Fruit fly (Drosophila melanogaster) whole organism, embryonic: ENCODE data around the gene Mgstl.

ENCODE experiments used
- Abd-B ChIP-seq: fragments of 200-800 bp; sonication (Bioruptor generic); optimal IDR thresholded peaks from 2 replicates; lab custom pipeline; 2018; ENCODE audit warnings: missing biosample characterization, mild to moderate bottlenecking, missing genetic modification characterization, moderate library complexity
- BEAF-32 ChIP-seq: fragments of 200-800 bp; sonication (Bioruptor generic); optimal IDR thresholded peaks from 3 replicates; lab custom pipeline; 2017; ENCODE audit warnings: missing biosample characterization, missing genetic modification characterization, mild to moderate bottlenecking, moderate library complexity, missing genetic modification reagents
- CG10147 ChIP-seq: fragments of 200-800 bp; sonication (Bioruptor generic); optimal IDR thresholded peaks from 2 replicates; lab custom pipeline; 2019; ENCODE audit warnings: missing biosample characterization, mild to moderate bottlenecking, missing genetic modification characterization, moderate library complexity
- CG11504 ChIP-seq: fragments of 200-800 bp; sonication (Bioruptor generic); optimal IDR thresholded peaks from 3 replicates; lab custom pipeline; 2019; ENCODE audit warnings: missing biosample characterization, mild to moderate bottlenecking, missing genetic modification characterization, moderate library complexity
- CG12659 ChIP-seq: fragments of 200-800 bp; sonication (Bioruptor generic); optimal IDR thresholded peaks from 3 replicates; lab custom pipeline; 2017; ENCODE audit warnings: mild to moderate bottlenecking, missing biosample characterization, missing genetic modification reagents, missing genetic modification characterization
- CG13287 ChIP-seq: fragments of 200-800 bp; sonication (Bioruptor generic); IDR thresholded peaks from 2 replicates; pipeline ENCODE4 v1.3.6; 2022; ENCODE audit warnings: missing biosample characterization, missing genetic modification characterization; ENCODE audit not compliant: partially characterized antibody
- CG13894 ChIP-seq: fragments of 200-800 bp; sonication (Bioruptor generic); optimal IDR thresholded peaks from 3 replicates; lab custom pipeline; 2018; ENCODE audit warnings: missing biosample characterization, mild to moderate bottlenecking, missing genetic modification characterization, moderate library complexity
- CG15514 ChIP-seq: fragments of 200-800 bp; sonication (Bioruptor generic); optimal IDR thresholded peaks from 3 replicates; lab custom pipeline; 2017; ENCODE audit warnings: missing biosample characterization, missing genetic modification characterization, mild to moderate bottlenecking, moderate library complexity, missing genetic modification reagents
- CG16815 ChIP-seq: fragments of 200-800 bp; sonication (Bioruptor generic); optimal IDR thresholded peaks from 3 replicates; lab custom pipeline; 2017; ENCODE audit warnings: missing biosample characterization, mild to moderate bottlenecking, missing genetic modification characterization
- CG4360 ChIP-seq: fragments of 200-800 bp; sonication (Bioruptor generic); IDR thresholded peaks from 2 replicates; pipeline ENCODE4 v1.3.6; 2022; ENCODE audit warnings: missing biosample characterization, missing genetic modification characterization
- CG6813 ChIP-seq: fragments of 200-800 bp; sonication (Bioruptor generic); optimal IDR thresholded peaks from 2 replicates; lab custom pipeline; 2017; ENCODE audit warnings: missing biosample characterization, missing genetic modification characterization, mild to moderate bottlenecking, moderate library complexity, missing genetic modification reagents
- CG7357 ChIP-seq: fragments of 200-800 bp; sonication (Bioruptor generic); IDR thresholded peaks from 3 replicates; pipeline ENCODE4 v1.3.6; 2022; ENCODE audit warnings: missing biosample characterization, missing genetic modification characterization
- CHES-1-like ChIP-seq: fragments of 200-800 bp; sonication (Bioruptor generic); optimal IDR thresholded peaks from 2 replicates; lab custom pipeline; 2016; ENCODE audit warnings: missing biosample characterization, missing genetic modification characterization
- E2f2 ChIP-seq: fragments of 200-800 bp; sonication (Bioruptor generic); IDR thresholded peaks from 2 replicates; pipeline ENCODE4 v1.3.6; 2022; ENCODE audit warnings: missing biosample characterization, missing genetic modification characterization
- Eip74EF ChIP-seq, 2 experiments: fragments of 200-800 bp in 1 of 2; fragments of >200 bp in 1 of 2; sonication (Bioruptor generic) in 1 of 2; optimal IDR thresholded peaks; 2 replicates each; lab custom pipeline; 2017 to 2019; ENCODE audit warnings: missing biosample characterization in 2 of 2, missing genetic modification characterization in 2 of 2, mild to moderate bottlenecking in 1 of 2, moderate library complexity in 1 of 2
- HmgZ ChIP-seq: fragments of 200-800 bp; sonication (Bioruptor generic); optimal IDR thresholded peaks from 2 replicates; lab custom pipeline; 2018; ENCODE audit warnings: missing biosample characterization, mild to moderate bottlenecking, missing genetic modification characterization
- Kr ChIP-seq: fragments of 200-800 bp; sonication (Bioruptor generic); optimal IDR thresholded peaks from 2 replicates; lab custom pipeline; 2017; ENCODE audit warnings: missing biosample characterization, mild to moderate bottlenecking, missing genetic modification characterization
- Nf-YC ChIP-seq: fragments of 200-800 bp; optimal IDR thresholded peaks from 3 replicates; lab custom pipeline; 2019; ENCODE audit warnings: missing biosample characterization, mild to moderate bottlenecking, missing genetic modification characterization, moderate library complexity
- Ptx1 ChIP-seq: fragments of 200-800 bp; sonication (Bioruptor generic); IDR thresholded peaks from 2 replicates; pipeline ENCODE4 v1.3.6; 2022; ENCODE audit warnings: missing biosample characterization, missing genetic modification characterization
- Sox102F ChIP-seq: fragments of 200-800 bp; sonication (Bioruptor generic); optimal IDR thresholded peaks from 2 replicates; lab custom pipeline; 2018; ENCODE audit warnings: missing biosample characterization, mild to moderate bottlenecking, missing genetic modification characterization, moderate library complexity
- cg ChIP-seq: fragments of 200-800 bp; sonication (Bioruptor generic); optimal IDR thresholded peaks from 3 replicates; lab custom pipeline; 2019; ENCODE audit warnings: missing biosample characterization, mild to moderate bottlenecking, missing genetic modification characterization, moderate library complexity
- croc ChIP-seq: fragments of 200-800 bp; sonication (Bioruptor generic); conservative IDR thresholded peaks from 3 replicates; pipeline ENCODE4 v1.3.6; 2022; ENCODE audit warnings: missing biosample characterization, missing genetic modification characterization
- crp ChIP-seq, 2 experiments: fragments of 200-800 bp; sonication (Bioruptor generic); optimal IDR thresholded peaks; 2 replicates in 1 of 2; 3 replicates in 1 of 2; lab custom pipeline; 2017; ENCODE audit warnings: missing biosample characterization in 2 of 2, missing genetic modification characterization in 2 of 2, mild to moderate bottlenecking in 1 of 2, moderate library complexity in 1 of 2
- dmrt11E ChIP-seq: fragments of 200-800 bp; sonication (Bioruptor generic); optimal IDR thresholded peaks from 3 replicates; lab custom pipeline; 2018; ENCODE audit warnings: missing biosample characterization, mild to moderate bottlenecking, missing genetic modification characterization, moderate library complexity
- emc ChIP-seq: fragments of 200-800 bp; sonication (Bioruptor generic); optimal IDR thresholded peaks from 2 replicates; lab custom pipeline; 2016; ENCODE audit warnings: missing biosample characterization, missing genetic modification characterization
- insv ChIP-seq, 2 experiments: fragments of 200-800 bp; sonication (Bioruptor generic); optimal IDR thresholded peaks; 3 replicates each; lab custom pipeline; 2016 to 2018; ENCODE audit warnings: missing biosample characterization in 2 of 2, missing genetic modification characterization in 2 of 2
- lab ChIP-seq: fragments of 200-800 bp; sonication (Bioruptor generic); optimal IDR thresholded peaks from 3 replicates; lab custom pipeline; 2017; ENCODE audit warnings: missing biosample characterization, missing genetic modification characterization, mild to moderate bottlenecking, moderate library complexity, missing genetic modification reagents
- nerfin-2 ChIP-seq: fragments of 200-800 bp; sonication (Bioruptor generic); IDR thresholded peaks from 2 replicates; pipeline ENCODE4 v1.3.6; 2022; ENCODE audit warnings: missing biosample characterization, missing genetic modification characterization; ENCODE audit not compliant: partially characterized antibody
- psq ChIP-seq: fragments of 200-800 bp; sonication (Bioruptor generic); optimal IDR thresholded peaks from 2 replicates; lab custom pipeline; 2017; ENCODE audit warnings: missing biosample characterization, missing genetic modification characterization
- sd ChIP-seq: fragments of 200-800 bp; sonication (Bioruptor generic); optimal IDR thresholded peaks from 3 replicates; lab custom pipeline; 2018; ENCODE audit warnings: missing biosample characterization, mild to moderate bottlenecking, missing genetic modification characterization, moderate library complexity
- slbo ChIP-seq: fragments of 200-800 bp; sonication (Bioruptor generic); IDR thresholded peaks from 2 replicates; pipeline ENCODE4 v1.3.6; 2022; ENCODE audit warnings: missing biosample characterization, missing genetic modification characterization
- so ChIP-seq: fragments of 200-800 bp; sonication (Bioruptor generic); IDR thresholded peaks from 3 replicates; pipeline ENCODE4 v1.3.6; 2022; ENCODE audit warnings: missing biosample characterization, missing genetic modification characterization
- sqz ChIP-seq: fragments of 200-800 bp; sonication (Bioruptor generic); optimal IDR thresholded peaks from 3 replicates; lab custom pipeline; 2018; ENCODE audit warnings: missing biosample characterization, mild to moderate bottlenecking, missing genetic modification characterization
- stwl ChIP-seq: fragments of 200-800 bp; sonication (Bioruptor generic); optimal IDR thresholded peaks from 3 replicates; lab custom pipeline; 2018; ENCODE audit warnings: missing biosample characterization, mild to moderate bottlenecking, missing genetic modification characterization, moderate library complexity
- tll ChIP-seq, 2 experiments: fragments of 200-800 bp in 1 of 2; fragments of >200 bp in 1 of 2; sonication (Bioruptor generic) in 1 of 2; optimal IDR thresholded peaks; 2 replicates each; lab custom pipeline; 2017 to 2019; ENCODE audit warnings: missing biosample characterization in 2 of 2, missing genetic modification characterization in 2 of 2, mild to moderate bottlenecking in 1 of 2, moderate library complexity in 1 of 2
- trem ChIP-seq: fragments of 200-800 bp; optimal IDR thresholded peaks from 3 replicates; lab custom pipeline; 2019; ENCODE audit warnings: missing biosample characterization, mild to moderate bottlenecking, missing genetic modification characterization, moderate library complexity
- ttk ChIP-seq: fragments of 200-800 bp; sonication (Bioruptor generic); IDR thresholded peaks from 2 replicates; pipeline ENCODE4 v2.1.2; 2022; ENCODE audit warnings: missing biosample characterization, missing genetic modification characterization
- vvl ChIP-seq: fragments of 200-800 bp; sonication (Bioruptor generic); IDR thresholded peaks from 2 replicates; pipeline ENCODE4 v1.3.6; 2022; ENCODE audit warnings: missing biosample characterization, missing genetic modification characterization
- z ChIP-seq: fragments of 200-800 bp; sonication (Bioruptor generic); IDR thresholded peaks from 3 replicates; pipeline ENCODE4 v1.3.6; 2022; ENCODE audit warnings: missing biosample characterization, missing genetic modification characterization
- zfh1 ChIP-seq: fragments of 200-800 bp; sonication (Bioruptor generic); IDR thresholded peaks from 3 replicates; pipeline ENCODE4 v1.3.6; 2022; ENCODE audit warnings: missing biosample characterization, missing genetic modification characterization

The Mgstl gene

DNA sequence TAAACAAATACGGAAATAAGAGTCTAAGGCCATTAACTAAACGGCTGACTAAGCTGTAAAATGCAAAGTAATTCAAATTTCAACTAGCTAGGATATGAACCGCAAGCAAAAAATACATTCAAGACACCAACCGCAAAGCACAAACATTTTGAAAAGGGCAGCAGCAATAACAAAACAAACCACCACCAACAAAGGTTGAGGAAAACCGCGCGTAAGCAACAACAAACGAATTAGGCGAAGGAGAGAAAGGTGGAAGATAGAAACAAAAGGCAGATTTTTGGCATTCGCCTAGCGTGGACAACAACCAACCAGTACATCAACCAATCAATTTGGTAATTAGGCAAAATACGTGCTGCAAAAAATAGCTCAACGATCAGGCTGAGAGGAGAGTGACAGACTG is 18.7 kb downstream of the Mgstl start (continued):
- TF ChIP-seq CG13287 (peak; percentile 22; the same call in 1 of the 2 replicates), vvl (GFP tag; lab: Robert Waterston, UW) (0 out of 2 replicates have a peak, but pooled peaks have one; percentile 24), zfh1 (GFP tag; lab: Robert Waterston, UW) (no peak), BEAF-32 (GFP tag; lab: Kevin White, UChicago) (peak; percentile 3), CG12659 (GFP tag; lab: Kevin White, UChicago) (no peak), slbo (GFP tag; lab: Robert Waterston, UW) (no peak), z (no peak), CG6813 (GFP tag; lab: Kevin White, UChicago) (no peak), CG11504 (tag; lab: Kevin White, UChicago) (peak; percentile 34), nerfin-2 (GFP tag; lab: Robert Waterston, UW) (no peak), dmrt11E (tag; lab: Kevin White, UChicago) (no peak), emc (GFP tag; lab: Kevin White, UChicago) (no peak), crp (GFP tag; optimal IDR thresholded peaks at IDR 0.05; lab: Kevin White, UChicago) (no peak), HmgZ (tag; lab: Kevin White, UChicago) (peak; percentile 42), trem (tag; lab: Kevin White, UChicago) (peak; percentile 34), Kr (no peak), Nf-YC (peak; percentile 3), CG13894 (tag; lab: Kevin White, UChicago) (no peak), croc (GFP tag; lab: Robert Waterston, UW) (no peak), E2f2 (peak; percentile 56), stwl (tag; lab: Kevin White, UChicago) (peak; percentile 6), CG10147 (GFP tag; lab: Kevin White, UChicago) (no peak), CG7357 (GFP tag; lab: Robert Waterston, UW) (no peak), sqz (GFP tag; lab: Kevin White, UChicago) (peak; percentile 74), psq (GFP tag; lab: Kevin White, UChicago) (peak; percentile 57), CG16815 (GFP tag; lab: Kevin White, UChicago) (no peak), cg (GFP tag; lab: Kevin White, UChicago) (peak; percentile 46), insv (GFP tag; optimal IDR thresholded peaks at IDR 0.05; lab: Kevin White, UChicago) (peak in 1 of 2 experiments; percentile 25), CHES-1-like (no peak), lab (GFP tag; lab: Kevin White, UChicago) (no peak), tll (GFP tag; optimal IDR thresholded peaks at IDR 0.05; lab: Kevin White, UChicago) (no peak), ttk (GFP tag; lab: Robert Waterston, UW) (no peak), so (GFP tag; lab: Robert Waterston, UW) (no peak), Abd-B (GFP tag; lab: Kevin White, UChicago) (peak; percentile 20), CG4360 (GFP tag; lab: Robert Waterston, UW) (peak; percentile 70), Eip74EF (GFP tag; optimal IDR thresholded peaks at IDR 0.05; lab: Kevin White, UChicago) (peak in 1 of 2 experiments; percentile 72), Sox102F (GFP tag; lab: Kevin White, UChicago) (no peak), Ptx1 (no peak), CG15514 (peak; percentile 24), sd (tag; lab: Kevin White, UChicago) (peak; percentile 41)
- TF ChIP-seq, all 482 proteins: peak for 42
